Fruit fly (Drosophila melanogaster): ENCODE data around the gene ham.

DNA sequence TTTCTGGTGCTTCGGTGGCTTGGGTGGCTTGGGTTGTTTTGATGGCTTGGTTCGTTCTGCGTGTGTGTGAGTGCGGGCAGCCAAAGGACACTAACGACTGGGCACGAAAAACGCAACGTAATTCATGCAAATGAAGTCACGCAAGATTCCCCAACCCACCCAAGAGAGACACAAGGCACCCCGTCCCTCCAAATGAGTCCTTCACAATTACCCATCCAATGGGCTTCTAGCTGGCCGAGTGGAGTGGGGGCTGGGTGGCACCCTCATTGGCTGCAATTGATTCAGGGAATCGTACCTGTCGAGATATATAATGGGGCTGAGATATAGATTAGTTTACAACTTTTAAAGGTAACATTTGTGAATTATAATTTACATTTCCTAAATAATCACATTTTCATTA lies 537 bp upstream of the ham start:
- TF ChIP-seq Hr39 (GFP tag; optimal IDR thresholded peaks at IDR 0.05) = no peak
- TF ChIP-seq achi (GFP tag; optimal IDR thresholded peaks at IDR 0.05) = no peak
- TF ChIP-seq CG7368 (GFP tag; optimal IDR thresholded peaks at IDR 0.05) = no peak
- no peak for TF ChIP-seq topi (GFP tag; optimal IDR thresholded peaks at IDR 0.05)
- no peak for TF ChIP-seq CG6854 (GFP tag; optimal IDR thresholded peaks at IDR 0.05)

Measured in whole organism, prepupa.